Worm (Caenorhabditis elegans): Measurements from ENCODE around the gene F25B3.5.

Gene F25B3.5

ce11 chrV:9544176-9544632 lies 25.9 kb downstream of the F25B3.5 start, which contains the start of gene mdf-1 (continued):
- TF ChIP-seq unc-130 (GFP tag; optimal IDR thresholded peaks at IDR 0.05) (no peak), C06A6.2 (GFP tag; conservative IDR thresholded peaks at IDR 0.05) (peak; percentile 63), D2030.7 (GFP tag; IDR thresholded peaks at IDR 0.05) (peak; percentile 17; the same call in 1 of the 2 replicates), snpc-3.4 (tag; optimal IDR thresholded peaks at IDR 0.05) (peak; percentile 52), attf-3 (GFP tag; conservative IDR thresholded peaks at IDR 0.05) (no peak), lin-54 (GFP tag; optimal IDR thresholded peaks at IDR 0.05) (peak; percentile 74), nfyb-1 (GFP tag; IDR thresholded peaks at IDR 0.05) (peak; percentile 34; the same call in 1 of the 2 replicates), aptf-2 (GFP tag; conservative IDR thresholded peaks at IDR 0.05) (no peak), ZK185.1 (tag; optimal IDR thresholded peaks at IDR 0.05; ENCODE audit: poor library complexity, severe bottlenecking) (peak; percentile 58), ceh-27 (GFP tag; optimal IDR thresholded peaks at IDR 0.05) (peak; percentile 60), F39B2.1 (GFP tag; IDR thresholded peaks at IDR 0.05) (no peak), madf-3 (GFP tag; IDR thresholded peaks at IDR 0.05) (peak; percentile 69; the same call in 1 of the 2 replicates), F10E7.11 (tag; optimal IDR thresholded peaks at IDR 0.05) (no peak), zim-3 (tag; optimal IDR thresholded peaks at IDR 0.05) (no peak), madf-6 (GFP tag; IDR thresholded peaks at IDR 0.05) (no peak), unc-62 (GFP tag; optimal IDR thresholded peaks at IDR 0.05) (no peak), lsl-1 (GFP tag; optimal IDR thresholded peaks at IDR 0.05) (no peak), ztf-28 (GFP tag; IDR thresholded peaks at IDR 0.05) (no peak), lag-1 (GFP tag; IDR thresholded peaks at IDR 0.05) (no peak), B0336.3 (GFP tag; IDR thresholded peaks at IDR 0.05) (no peak; the same call in 1 of the 2 replicates), nhr-80 (tag; optimal IDR thresholded peaks at IDR 0.05) (peak; percentile 56), ztf-25 (GFP tag; IDR thresholded peaks at IDR 0.05) (no peak), chd-7 (tag; optimal IDR thresholded peaks at IDR 0.05) (peak; percentile 21), F37B4.10 (GFP tag; IDR thresholded peaks at IDR 0.05) (no peak), snpc-4 (GFP tag; optimal IDR thresholded peaks at IDR 0.05) (no peak), snpc-4 (tag; optimal IDR thresholded peaks at IDR 0.05) (peak; percentile 1 to 75 (median 26)), tbp1 (GFP tag; optimal IDR thresholded peaks at IDR 0.05) (peak; percentile 53), ama-1 (optimal IDR thresholded peaks at IDR 0.05) (peak; percentile 20), ama-1 (GFP tag; optimal IDR thresholded peaks at IDR 0.05) (no peak)

ce11 chrV:9541506-9541905 lies 28.6 kb downstream of the F25B3.5 start, which contains the start of gene C50F4.16:
Gene C50F4.16, minus strand, starts transcription at chrV:9541606.
- 0 out of 2 replicates have a peak, but pooled peaks have one; percentile 31 for TF ChIP-seq madf-6 (GFP tag; IDR thresholded peaks at IDR 0.05)
- TF ChIP-seq ama-1 (optimal IDR thresholded peaks at IDR 0.05) = no peak
- TF ChIP-seq ama-1 (GFP tag; optimal IDR thresholded peaks at IDR 0.05) = peak in 1 of 2 experiments; percentile 26
- TF ChIP-seq ceh-40 (GFP tag; IDR thresholded peaks at IDR 0.05) = no peak

- TF ChIP-seq rpc-1 (optimal IDR thresholded peaks at IDR 0.05) = no peak
- no peak for TF ChIP-seq rpc-1 (tag; optimal IDR thresholded peaks at IDR 0.05)
- no peak for TF ChIP-seq die-1 (tag; optimal IDR thresholded peaks at IDR 0.05)
- no peak for TF ChIP-seq C06A6.2 (GFP tag; conservative IDR thresholded peaks at IDR 0.05)
- TF ChIP-seq egl-18 (GFP tag; IDR thresholded peaks at IDR 0.05) = no peak
- no peak for TF ChIP-seq lin-26 (GFP tag; IDR thresholded peaks at IDR 0.05)
- no peak for TF ChIP-seq madf-10 (tag; optimal IDR thresholded peaks at IDR 0.05)
- no peak for TF ChIP-seq F52B5.7 (tag; optimal IDR thresholded peaks at IDR 0.05)
- TF ChIP-seq ceh-27 (GFP tag; optimal IDR thresholded peaks at IDR 0.05) = no peak
- no peak for TF ChIP-seq F57A8.1 (GFP tag; optimal IDR thresholded peaks at IDR 0.05)
- no peak for TF ChIP-seq snpc-4 (GFP tag; optimal IDR thresholded peaks at IDR 0.05)
- no peak for TF ChIP-seq snpc-4 (tag; optimal IDR thresholded peaks at IDR 0.05)
- TF ChIP-seq ztf-22 (GFP tag; optimal IDR thresholded peaks at IDR 0.05) = no peak
- no peak for TF ChIP-seq snpc-3.4 (tag; optimal IDR thresholded peaks at IDR 0.05)
- TF ChIP-seq athp-1 (tag; optimal IDR thresholded peaks at IDR 0.05) = no peak
- no peak for TF ChIP-seq lag-1 (GFP tag; IDR thresholded peaks at IDR 0.05)
- no peak for TF ChIP-seq madf-3 (GFP tag; IDR thresholded peaks at IDR 0.05)
- TF ChIP-seq snpc-1.3 (tag; optimal IDR thresholded peaks at IDR 0.05; ENCODE audit: insufficient read depth) = no peak
- no peak for TF ChIP-seq B0261.1 (tag; optimal IDR thresholded peaks at IDR 0.05)
- TF ChIP-seq lin-54 (GFP tag; optimal IDR thresholded peaks at IDR 0.05) = no peak
Observed at ce11 chrV:9539638-9540037, 30.5 kb downstream of the F25B3.5 start, which contains the start of gene C50F4.12. Gene C50F4.12, minus strand, starts transcription at chrV:9539738.
